Worm (Caenorhabditis elegans) whole organism, L4 larva: Measurements from ENCODE around the gene Y56A3A.22.

Experiments used
- F10B5.3 ChIP-seq: sonication (generic microtip); optimal IDR thresholded peaks from 2 replicates; lab custom pipeline; 2016; ENCODE audit warnings: mild to moderate bottlenecking, missing genetic modification characterization, missing compliant biosample characterization
- F37D6.2 ChIP-seq: sonication (generic microtip); optimal IDR thresholded peaks from 2 replicates; lab custom pipeline; 2016; ENCODE audit warnings: mild to moderate bottlenecking, missing genetic modification characterization, missing compliant biosample characterization
- T20F7.1 ChIP-seq: fragments of 200-800 bp; sonication (Bioruptor generic); optimal IDR thresholded peaks from 2 replicates; lab custom pipeline; 2018; ENCODE audit warnings: mild to moderate bottlenecking, missing genetic modification characterization, missing compliant biosample characterization
- T26A8.4 ChIP-seq: fragments of 200-800 bp; sonication (Bioruptor generic); IDR thresholded peaks from 2 replicates; pipeline ENCODE4 v1.3.6; 2022; ENCODE audit warnings: missing genetic modification characterization, missing compliant biosample characterization
- Y48G9A.11 ChIP-seq: fragments of 200-800 bp; sonication (Bioruptor generic); IDR thresholded peaks from 2 replicates; pipeline ENCODE4 v1.3.6; 2022; ENCODE audit warnings: missing genetic modification reagents, missing genetic modification characterization, missing compliant biosample characterization
- Y5F2A.4 ChIP-seq: fragments of 200-800 bp; sonication (Bioruptor generic); optimal IDR thresholded peaks from 2 replicates; lab custom pipeline; 2018; ENCODE audit warnings: mild to moderate bottlenecking, missing genetic modification characterization, missing compliant biosample characterization
- Y75B8A.6 ChIP-seq: fragments of 200-800 bp; sonication (Bioruptor generic); IDR thresholded peaks from 2 replicates; pipeline ENCODE4 v1.3.6; 2022; ENCODE audit warnings: missing genetic modification reagents, missing genetic modification characterization, missing compliant biosample characterization
- ZK337.2 ChIP-seq: fragments of 200-800 bp; sonication (Bioruptor generic); IDR thresholded peaks from 2 replicates; pipeline ENCODE4 v1.3.6; 2022; ENCODE audit warnings: missing genetic modification reagents, missing genetic modification characterization, missing compliant biosample characterization
- ZK546.5 ChIP-seq, 2 experiments: sonication (generic microtip); optimal IDR thresholded peaks; 2 replicates each; lab custom pipeline; 2017; ENCODE audit warnings: missing biosample characterization in 2 of 2, missing genetic modification characterization in 2 of 2
- aha-1 ChIP-seq: fragments of 150-350 bp; peaks from one replicate; lab custom pipeline; 2014; ENCODE audit warnings: missing biosample characterization, missing genetic modification characterization
- ama-1 ChIP-seq: fragments of 150-350 bp; optimal IDR thresholded peaks from 2 replicates; lab custom pipeline; 2014; ENCODE audit warnings: inconsistent platforms, mixed read lengths
- attf-4 ChIP-seq: sonication (generic microtip); optimal IDR thresholded peaks from 3 replicates; lab custom pipeline; 2017; ENCODE audit warnings: missing biosample characterization, missing genetic modification characterization
- ceh-28 ChIP-seq: fragments of 150-350 bp; optimal IDR thresholded peaks from 2 replicates; lab custom pipeline; 2014; ENCODE audit warnings: missing biosample characterization, missing genetic modification reagents, missing genetic modification characterization
- ceh-32 ChIP-seq: sonication (generic microtip); optimal IDR thresholded peaks from 2 replicates; lab custom pipeline; 2016; ENCODE audit warnings: mild to moderate bottlenecking, missing genetic modification characterization, missing compliant biosample characterization; ENCODE audit not compliant: poor library complexity
- ceh-62 ChIP-seq: sonication (generic microtip); optimal IDR thresholded peaks from 2 replicates; lab custom pipeline; 2017; ENCODE audit warnings: missing biosample characterization, missing genetic modification characterization
- ceh-82 ChIP-seq: sonication (generic microtip); optimal IDR thresholded peaks from 2 replicates; lab custom pipeline; 2017; ENCODE audit warnings: missing biosample characterization, missing genetic modification characterization
- ces-1 ChIP-seq: fragments of 150-350 bp; sonication (generic microtip); optimal IDR thresholded peaks from 4 replicates; lab custom pipeline; 2014; ENCODE audit warnings: missing biosample characterization, missing genetic modification reagents, missing genetic modification characterization
- ctbp-1 ChIP-seq: fragments of 200-800 bp; sonication (Bioruptor generic); IDR thresholded peaks from 2 replicates; pipeline ENCODE4 v1.3.6; 2022; ENCODE audit warnings: missing genetic modification reagents, missing genetic modification characterization, missing compliant biosample characterization
- daf-12 ChIP-seq: fragments of 150-350 bp; optimal IDR thresholded peaks from 2 replicates; lab custom pipeline; 2014; ENCODE audit warnings: missing biosample characterization, missing genetic modification reagents, missing genetic modification characterization
- daf-16 ChIP-seq, 3 experiments: sonication (generic microtip); optimal IDR thresholded peaks; 2 replicates each; lab custom pipeline; 2016 to 2017; ENCODE audit warnings: missing genetic modification characterization in 3 of 3, missing genetic modification reagents in 3 of 3, mild to moderate bottlenecking in 2 of 3, missing compliant biosample characterization in 2 of 3, missing biosample characterization in 1 of 3, moderate library complexity in 1 of 3
- dpl-1 ChIP-seq: fragments of 150-350 bp; optimal IDR thresholded peaks from 2 replicates; lab custom pipeline; 2014; ENCODE audit warnings: missing biosample characterization, missing genetic modification reagents, missing genetic modification characterization
- duxl-1 ChIP-seq: sonication (generic microtip); optimal IDR thresholded peaks from 2 replicates; lab custom pipeline; 2016; ENCODE audit warnings: mild to moderate bottlenecking, missing genetic modification characterization, moderate library complexity, missing compliant biosample characterization; ENCODE audit not compliant: poor library complexity
- dve-1 ChIP-seq: sonication (generic microtip); optimal IDR thresholded peaks from 2 replicates; lab custom pipeline; 2017; ENCODE audit warnings: antibody characterized with exemption, mild to moderate bottlenecking, missing genetic modification characterization, missing compliant biosample characterization; ENCODE audit not compliant: insufficient read depth
- egl-27 ChIP-seq: sonication (generic microtip); optimal IDR thresholded peaks from 3 replicates; lab custom pipeline; 2017; ENCODE audit warnings: missing biosample characterization, missing genetic modification reagents, missing genetic modification characterization
- hlh-11 ChIP-seq: fragments of 200-800 bp; sonication (Bioruptor generic); optimal IDR thresholded peaks from 2 replicates; lab custom pipeline; 2018; ENCODE audit warnings: mild to moderate bottlenecking, missing genetic modification characterization, missing compliant biosample characterization
- hmg-1.1 ChIP-seq: fragments of 200-800 bp; sonication (Bioruptor generic); IDR thresholded peaks from 2 replicates; pipeline ENCODE4 v1.3.6; 2022; ENCODE audit warnings: missing genetic modification reagents, missing genetic modification characterization, missing compliant biosample characterization
- lim-7 ChIP-seq: fragments of 200-800 bp; sonication (Bioruptor generic); IDR thresholded peaks from 2 replicates; pipeline ENCODE4 v1.3.6; 2022; ENCODE audit warnings: missing genetic modification characterization, missing compliant biosample characterization
- lin-13 ChIP-seq: fragments of 150-350 bp; optimal IDR thresholded peaks from 2 replicates; lab custom pipeline; 2014; ENCODE audit warnings: missing biosample characterization, missing genetic modification reagents, missing genetic modification characterization
- lin-15B ChIP-seq: fragments of 150-350 bp; sonication (generic microtip); optimal IDR thresholded peaks from 3 replicates; lab custom pipeline; 2014; ENCODE audit warnings: missing biosample characterization, missing genetic modification characterization
- lin-38 ChIP-seq: fragments of 200-800 bp; sonication (Bioruptor generic); IDR thresholded peaks from 2 replicates; pipeline ENCODE4 v1.3.6; 2022; ENCODE audit warnings: missing genetic modification reagents, missing genetic modification characterization, missing compliant biosample characterization
- lsy-2 ChIP-seq, 2 experiments: fragments of 150-350 bp in 1 of 2; sonication (generic microtip) in 1 of 2; optimal IDR thresholded peaks; 2 replicates each; lab custom pipeline; 2014 to 2017; ENCODE audit warnings: missing biosample characterization in 2 of 2, missing genetic modification characterization in 2 of 2
- mep-1 ChIP-seq: fragments of 150-350 bp; sonication (generic microtip); optimal IDR thresholded peaks from 3 replicates; lab custom pipeline; 2014; ENCODE audit warnings: missing biosample characterization, missing genetic modification characterization
- mes-2 ChIP-seq: sonication (generic microtip); optimal IDR thresholded peaks from 2 replicates; lab custom pipeline; 2016; ENCODE audit warnings: missing genotype, mild to moderate bottlenecking, missing genetic modification characterization, missing compliant biosample characterization; ENCODE audit not compliant: poor library complexity, severe bottlenecking
- nhr-102 ChIP-seq: sonication (generic microtip); optimal IDR thresholded peaks from 2 replicates; lab custom pipeline; 2016; ENCODE audit warnings: mild to moderate bottlenecking, missing genetic modification characterization, moderate library complexity, missing compliant biosample characterization
- nhr-28 ChIP-seq: fragments of 150-350 bp; optimal IDR thresholded peaks from 2 replicates; lab custom pipeline; 2014; ENCODE audit warnings: missing biosample characterization, missing genetic modification characterization
- nhr-41 ChIP-seq: fragments of 200-800 bp; sonication (Bioruptor generic); IDR thresholded peaks from 2 replicates; pipeline ENCODE4 v1.3.6; 2022; ENCODE audit warnings: missing genetic modification reagents, missing genetic modification characterization, missing compliant biosample characterization
- nhr-48 ChIP-seq: sonication (generic microtip); optimal IDR thresholded peaks from 2 replicates; lab custom pipeline; 2016; ENCODE audit warnings: mild to moderate bottlenecking, missing genetic modification characterization, missing compliant biosample characterization
- nhr-6 ChIP-seq: fragments of 150-350 bp; optimal IDR thresholded peaks from 2 replicates; lab custom pipeline; 2014; ENCODE audit warnings: missing biosample characterization, missing genetic modification characterization
- pha-4 ChIP-seq, 2 experiments: fragments of 150-350 bp in 1 of 2; fragments of 200-800 bp in 1 of 2; sonication (Bioruptor generic) in 1 of 2; IDR thresholded peaks in 1 of 2; optimal IDR thresholded peaks in 1 of 2; 2 replicates each; pipeline versions ENCODE4 v1.3.6 to Lab custom; 2014 to 2022; ENCODE audit warnings: missing genetic modification characterization in 2 of 2, missing genetic modification reagents in 2 of 2, missing biosample characterization in 1 of 2, missing compliant biosample characterization in 1 of 2
- php-3 ChIP-seq: fragments of 200-800 bp; sonication (Bioruptor generic); IDR thresholded peaks from 2 replicates; pipeline ENCODE4 v1.3.6; 2022; ENCODE audit warnings: missing genetic modification reagents, missing genetic modification characterization, missing compliant biosample characterization
- spr-1 ChIP-seq: sonication (generic microtip); optimal IDR thresholded peaks from 2 replicates; lab custom pipeline; 2016; ENCODE audit warnings: mild to moderate bottlenecking, missing genetic modification characterization, missing compliant biosample characterization
- tag-97 ChIP-seq: fragments of 200-800 bp; sonication (Bioruptor generic); IDR thresholded peaks from 2 replicates; pipeline ENCODE4 v1.3.6; 2022; ENCODE audit warnings: missing genetic modification characterization, missing compliant biosample characterization
- tra-1 ChIP-seq: fragments of 200-800 bp; sonication (Bioruptor generic); IDR thresholded peaks from 2 replicates; pipeline ENCODE4 v1.3.6; 2022; ENCODE audit warnings: missing genetic modification reagents, missing genetic modification characterization, missing compliant biosample characterization
- unc-39 ChIP-seq: sonication (generic microtip); optimal IDR thresholded peaks from 2 replicates; lab custom pipeline; 2017; ENCODE audit warnings: missing biosample characterization, missing genetic modification characterization
- zfp-3 ChIP-seq: fragments of 200-800 bp; sonication (Bioruptor generic); conservative IDR thresholded peaks from 2 replicates; pipeline ENCODE4 v1.3.6; 2022; ENCODE audit warnings: missing genetic modification reagents, missing genetic modification characterization, missing compliant biosample characterization
- zip-2 ChIP-seq: fragments of 150-350 bp; optimal IDR thresholded peaks from 2 replicates; lab custom pipeline; 2014; ENCODE audit warnings: missing biosample characterization, missing genetic modification characterization

Gene Y56A3A.22

DNA sequence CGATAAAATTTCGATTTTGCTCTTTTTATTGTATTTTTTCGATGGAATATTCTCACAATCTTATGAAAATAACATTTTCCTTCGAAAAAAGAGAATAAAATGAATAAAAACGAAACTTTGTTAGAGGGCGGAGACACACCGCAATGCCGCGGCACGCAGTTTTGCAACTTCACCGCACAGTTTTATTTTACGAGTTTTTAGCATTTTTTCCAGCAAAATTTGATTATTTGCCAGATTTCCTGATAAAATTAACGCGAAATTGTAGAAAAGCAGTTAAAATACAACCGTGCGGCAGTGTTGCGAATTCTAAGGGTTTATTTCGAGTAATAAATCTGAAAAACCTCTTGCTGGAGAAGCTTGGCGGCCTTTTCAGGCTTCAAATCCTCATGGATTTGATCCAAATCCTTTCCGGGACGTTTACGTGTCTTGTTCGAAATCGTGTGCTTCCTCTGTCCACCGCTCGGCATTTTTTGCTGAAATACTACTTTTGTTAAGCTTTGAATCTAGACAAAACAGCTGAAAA, 3.2 kb upstream of the Y56A3A.22 start, which contains the start of gene znf-593:
Gene znf-593, minus strand, starts transcription at position 473 of the 523 bp plus-strand sequence.
- TF ChIP-seq tra-1 (no peak), zfp-3 (GFP tag; lab: Robert Waterston, UW) (0 out of 2 replicates have a peak, but pooled peaks have one; percentile 30), lin-15B (tag; lab: Kevin White, UChicago) (no peak), spr-1 (peak; percentile 18), ceh-62 (no peak), ama-1 (lab: Kevin White, UChicago) (peak; percentile 12), Y48G9A.11 (GFP tag; lab: Robert Waterston, UW) (no peak), ceh-32 (no peak), ceh-82 (tag; lab: Kevin White, UChicago) (no peak), mes-2 (tag; lab: Kevin White, UChicago) (peak; percentile 61), ctbp-1 (no peak), F37D6.2 (no peak), nhr-48 (tag; lab: Kevin White, UChicago) (no peak), T20F7.1 (GFP tag; lab: Kevin White, UChicago) (no peak), F10B5.3 (tag; lab: Kevin White, UChicago) (peak; percentile 13), daf-12 (no peak), ZK546.5 (tag; optimal IDR thresholded peaks at IDR 0.05; lab: Kevin White, UChicago) (no peak), ceh-28 (tag; lab: Kevin White, UChicago) (no peak), lim-7 (GFP tag; lab: Robert Waterston, UW) (no peak), egl-27 (tag; lab: Kevin White, UChicago) (no peak), mep-1 (tag; lab: Kevin White, UChicago) (peak; percentile 21), Y75B8A.6 (GFP tag; lab: Robert Waterston, UW) (no peak), tag-97 (GFP tag; lab: Robert Waterston, UW) (no peak), ZK337.2 (GFP tag; lab: Robert Waterston, UW) (no peak), nhr-102 (tag; lab: Kevin White, UChicago) (no peak), hmg-1.1 (no peak), lsy-2 (tag; optimal IDR thresholded peaks at IDR 0.05; lab: Kevin White, UChicago) (peak in 1 of 2 experiments; percentile 30), T26A8.4 (peak; percentile 56), php-3 (peak; percentile 49; the same call in 1 of the 2 replicates), lin-38 (GFP tag; lab: Robert Waterston, UW) (peak; percentile 19; the same call in 1 of the 2 replicates), duxl-1 (tag; lab: Kevin White, UChicago) (no peak), ces-1 (GFP tag; lab: Kevin White, UChicago) (no peak), unc-39 (tag; lab: Kevin White, UChicago) (no peak), attf-4 (tag; lab: Kevin White, UChicago) (no peak), dpl-1 (GFP tag; lab: Kevin White, UChicago) (peak; percentile 18), nhr-28 (tag; lab: Kevin White, UChicago) (no peak), aha-1 (peak; percentile 52), dve-1 (peak; percentile 47), lin-13 (no peak), nhr-41 (GFP tag; lab: Robert Waterston, UW) (no peak), hlh-11 (tag; lab: Kevin White, UChicago) (peak; percentile 5), zip-2 (tag; lab: Kevin White, UChicago) (no peak), pha-4 (GFP tag; IDR thresholded peaks at IDR 0.05; lab: Robert Waterston, UW) (0 out of 2 replicates have a peak, but pooled peaks have one; percentile 27), pha-4 (tag; optimal IDR thresholded peaks at IDR 0.05; lab: Kevin White, UChicago) (no peak), daf-16 (GFP tag; optimal IDR thresholded peaks at IDR 0.05; lab: Kevin White, UChicago) (no peak), daf-16 (tag; optimal IDR thresholded peaks at IDR 0.05; lab: Kevin White, UChicago) (peak; percentile 11), nhr-6 (tag; lab: Kevin White, UChicago) (no peak), Y5F2A.4 (peak; percentile 55)
